1 fruit fly cellular context compared by ENCODE assay signal in genomic region chr3L:3050185-3050584, dm6.
TF ChIP-seq lines count a peak whose summit lies in the region.

TSS of gene CG32485 (plus strand) at chr3L:3050323.

TF ChIP-seq in whole organism, embryonic, 481 proteins besides CTCF, POLR2A, EP300 and RAD21 (continued from another document):
- TF ChIP-seq CG3995 (GFP tag; optimal IDR thresholded peaks at IDR 0.05; lab: Kevin White, UChicago) (peak; percentile 54), rib (GFP tag; IDR thresholded peaks at IDR 0.05; lab: Robert Waterston, UW) (no peak), maf-S (GFP tag; optimal IDR thresholded peaks at IDR 0.05; lab: Kevin White, UChicago) (no peak), lab (GFP tag; optimal IDR thresholded peaks at IDR 0.05; lab: Kevin White, UChicago) (no peak), CoRest (tag; optimal IDR thresholded peaks at IDR 0.05; lab: Kevin White, UChicago) (peak; percentile 47), CG9797 (GFP tag; optimal IDR thresholded peaks at IDR 0.05; lab: Kevin White, UChicago) (peak; percentile 57), CG17359 (tag; optimal IDR thresholded peaks at IDR 0.05; lab: Kevin White, UChicago) (peak; percentile 67), sim (GFP tag; IDR thresholded peaks at IDR 0.05; lab: Robert Waterston, UW) (no peak), gfzf (GFP tag; optimal IDR thresholded peaks at IDR 0.05; lab: Kevin White, UChicago) (peak; percentile 79), CG15479 (GFP tag; optimal IDR thresholded peaks at IDR 0.05; lab: Kevin White, UChicago) (no peak), CG12659 (GFP tag; optimal IDR thresholded peaks at IDR 0.05; lab: Kevin White, UChicago) (peak; percentile 15), vfl (GFP tag; optimal IDR thresholded peaks at IDR 0.05; lab: Kevin White, UChicago) (no peak), CG14710 (tag; optimal IDR thresholded peaks at IDR 0.05; lab: Kevin White, UChicago) (peak; percentile 25), CG12155 (GFP tag; optimal IDR thresholded peaks at IDR 0.05; lab: Kevin White, UChicago) (no peak), Max (GFP tag; optimal IDR thresholded peaks at IDR 0.05; lab: Kevin White, UChicago) (no peak), ham (GFP tag; IDR thresholded peaks at IDR 0.05; lab: Robert Waterston, UW) (no peak), CG1603 (tag; optimal IDR thresholded peaks at IDR 0.05; lab: Kevin White, UChicago) (peak; percentile 2), Spps (tag; optimal IDR thresholded peaks at IDR 0.05; lab: Kevin White, UChicago) (no peak), Dp (GFP tag; optimal IDR thresholded peaks at IDR 0.05; lab: Kevin White, UChicago) (peak; percentile 32), dati (GFP tag; IDR thresholded peaks at IDR 0.05; lab: Robert Waterston, UW) (no peak), sisA (GFP tag; IDR thresholded peaks at IDR 0.05; lab: Robert Waterston, UW) (no peak), so (GFP tag; IDR thresholded peaks at IDR 0.05; lab: Robert Waterston, UW) (no peak), CG1792 (GFP tag; optimal IDR thresholded peaks at IDR 0.05; lab: Kevin White, UChicago) (no peak), zfh2 (GFP tag; optimal IDR thresholded peaks at IDR 0.05; lab: Kevin White, UChicago) (no peak), CG18262 (tag; optimal IDR thresholded peaks at IDR 0.05; lab: Kevin White, UChicago) (no peak), pzg (GFP tag; optimal IDR thresholded peaks at IDR 0.05; lab: Kevin White, UChicago) (peak; percentile 56), Nf-YC (tag; optimal IDR thresholded peaks at IDR 0.05; lab: Kevin White, UChicago) (peak; percentile 63), Scr (GFP tag; IDR thresholded peaks at IDR 0.05; lab: Robert Waterston, UW; ENCODE audit: partially characterized antibody) (no peak), CG15601 (tag; optimal IDR thresholded peaks at IDR 0.05; lab: Kevin White, UChicago) (peak; percentile 86), CG6813 (GFP tag; optimal IDR thresholded peaks at IDR 0.05; lab: Kevin White, UChicago) (no peak), lbe (GFP tag; optimal IDR thresholded peaks at IDR 0.05; lab: Kevin White, UChicago) (peak; percentile 0), sd (tag; optimal IDR thresholded peaks at IDR 0.05; lab: Kevin White, UChicago) (peak; percentile 9), Kr (GFP tag; optimal IDR thresholded peaks at IDR 0.05; lab: Kevin White, UChicago) (no peak), stwl (tag; optimal IDR thresholded peaks at IDR 0.05; lab: Kevin White, UChicago) (peak; percentile 55), org-1 (GFP tag; optimal IDR thresholded peaks at IDR 0.05; lab: Kevin White, UChicago) (no peak), CG5245 (GFP tag; optimal IDR thresholded peaks at IDR 0.05; lab: Kevin White, UChicago) (no peak), Usf (GFP tag; optimal IDR thresholded peaks at IDR 0.05; lab: Kevin White, UChicago) (no peak), hkb (optimal IDR thresholded peaks at IDR 0.05; lab: Kevin White, UChicago) (no peak), hkb (GFP tag; IDR thresholded peaks at IDR 0.05; lab: Robert Waterston, UW) (no peak)
